Worm (Caenorhabditis elegans): ENCODE results near the gene C48B4.13.

Gene C48B4.13

ce11 chrIII:9564410-9564809 lies 4.1 kb upstream of the C48B4.13 start, which contains the start of gene C48B4.10:
Gene C48B4.10, minus strand, starts transcription at chrIII:9564510.
- TF ChIP-seq sox-4 (tag; optimal IDR thresholded peaks at IDR 0.05) (no peak), tbx-2 (tag; optimal IDR thresholded peaks at IDR 0.05) (no peak), nhr-11 (tag; optimal IDR thresholded peaks at IDR 0.05) (no peak), rnt-1 (tag; optimal IDR thresholded peaks at IDR 0.05) (no peak), ceh-14 (tag; optimal IDR thresholded peaks at IDR 0.05) (no peak), ceh-48 (tag; optimal IDR thresholded peaks at IDR 0.05) (no peak), gmeb-2 (tag; optimal IDR thresholded peaks at IDR 0.05) (no peak), nfya-1 (tag; optimal IDR thresholded peaks at IDR 0.05) (no peak), ceh-30 (tag; optimal IDR thresholded peaks at IDR 0.05) (no peak), ttx-3 (tag; optimal IDR thresholded peaks at IDR 0.05) (no peak), mec-3 (tag; optimal IDR thresholded peaks at IDR 0.05; ENCODE audit: borderline replicate concordance) (no peak), eyg-1 (tag; optimal IDR thresholded peaks at IDR 0.05) (no peak), K09A11.1 (tag; optimal IDR thresholded peaks at IDR 0.05; ENCODE audit: insufficient read depth) (no peak)

DNA sequence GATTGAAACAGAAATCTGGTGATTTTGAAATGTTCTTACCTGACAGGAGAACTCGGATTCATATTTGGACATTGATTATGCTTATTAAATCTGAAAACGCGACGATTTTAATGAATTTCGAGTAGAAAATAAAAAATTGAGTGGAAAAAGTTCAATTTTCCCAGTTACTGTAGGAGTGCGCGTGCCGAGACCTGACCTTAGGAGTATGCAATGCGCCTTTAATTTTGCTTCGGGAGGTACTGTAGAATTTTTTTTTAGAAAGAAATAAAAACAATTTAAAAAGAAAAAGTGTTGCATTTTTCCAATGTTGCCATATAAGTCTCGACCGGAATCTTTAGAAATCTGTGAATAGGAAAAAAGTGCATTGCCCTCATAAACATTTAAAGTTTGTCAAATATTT lies 2.6 kb upstream of the C48B4.13 start, which contains the start of gene C48B4.11:
C48B4.11 (minus strand) TSS at position 143 of the 400 bp plus-strand sequence.
- TF ChIP-seq ceh-30 (tag; optimal IDR thresholded peaks at IDR 0.05) (no peak), unc-86 (tag; optimal IDR thresholded peaks at IDR 0.05) (no peak), pag-3 (tag; optimal IDR thresholded peaks at IDR 0.05; ENCODE audit: borderline replicate concordance) (no peak), lim-6 (tag; optimal IDR thresholded peaks at IDR 0.05) (no peak), unc-55 (GFP tag; optimal IDR thresholded peaks at IDR 0.05) (no peak), dve-1 (tag; optimal IDR thresholded peaks at IDR 0.05) (no peak), che-1 (tag; optimal IDR thresholded peaks at IDR 0.05) (no peak), ceh-31 (tag; optimal IDR thresholded peaks at IDR 0.05) (no peak), elt-4 (tag; optimal IDR thresholded peaks at IDR 0.05) (no peak), dmd-4 (tag; optimal IDR thresholded peaks at IDR 0.05; ENCODE audit: borderline replicate concordance) (no peak), ceh-18 (tag; optimal IDR thresholded peaks at IDR 0.05) (no peak), madf-2 (tag; optimal IDR thresholded peaks at IDR 0.05) (no peak), ztf-16 (tag; optimal IDR thresholded peaks at IDR 0.05) (no peak), zip-5 (tag; optimal IDR thresholded peaks at IDR 0.05) (no peak), fkh-10 (GFP tag; optimal IDR thresholded peaks at IDR 0.05) (no peak), ceh-19 (GFP tag; optimal IDR thresholded peaks at IDR 0.05) (no peak), eyg-1 (tag; optimal IDR thresholded peaks at IDR 0.05) (no peak), ceh-24 (tag; optimal IDR thresholded peaks at IDR 0.05) (no peak), ceh-9 (tag; optimal IDR thresholded peaks at IDR 0.05) (no peak)

ce11 chrIII:9570869-9571268 lies 2.3 kb downstream of the C48B4.13 start:
- TF ChIP-seq nfya-1 (tag; optimal IDR thresholded peaks at IDR 0.05) (peak; percentile 99), ceh-2 (tag; optimal IDR thresholded peaks at IDR 0.05) (no peak)

- TF ChIP-seq ref-2 (tag; optimal IDR thresholded peaks at IDR 0.05) (no peak), hlh-30 (tag; optimal IDR thresholded peaks at IDR 0.05; ENCODE audit: insufficient read depth) (peak; percentile 84)
These were observed 11.7 kb downstream of the C48B4.13 start, which contains the start of gene ced-7 for ce11 chrIII:9580039-9580891. Gene ced-7, minus strand, starts transcription at chrIII:9580089.

DNA sequence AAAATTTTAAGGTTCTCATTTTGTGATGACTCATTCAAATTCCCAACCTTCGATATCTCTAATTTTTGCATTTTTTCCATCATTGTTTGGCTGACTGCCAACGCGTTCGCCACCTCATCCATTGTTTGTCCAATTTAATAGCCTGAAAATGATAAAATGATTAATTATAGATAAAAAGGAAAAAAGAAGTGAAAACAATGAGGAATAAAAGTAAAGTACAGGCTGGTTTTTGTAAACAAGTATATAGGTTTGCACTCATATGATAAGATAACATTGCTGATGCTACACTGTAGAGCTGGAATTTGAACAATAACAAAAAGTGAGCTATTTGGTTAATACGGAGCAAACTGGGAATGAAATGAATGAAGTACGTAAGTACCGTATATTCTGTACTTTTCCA lies 13.7 kb downstream of the C48B4.13 start, which contains the start of gene C48B4.3:
C48B4.3 (minus strand) TSS at position 149 of the 400 bp plus-strand sequence.
- TF ChIP-seq sox-4 (tag; optimal IDR thresholded peaks at IDR 0.05) (no peak), elt-2 (tag; optimal IDR thresholded peaks at IDR 0.05) (peak; percentile 16)

All from whole organism, late embryonic.